Fruit fly (Drosophila melanogaster) whole organism, embryonic: Measurements from ENCODE around the gene Prx2.

ENCODE experiments used
- B-H2 ChIP-seq: fragments of 200-800 bp; sonication (Bioruptor generic); optimal IDR thresholded peaks from 2 replicates; lab custom pipeline; 2018; ENCODE audit warnings: missing biosample characterization, mild to moderate bottlenecking, missing genetic modification characterization
- CG10462 ChIP-seq: fragments of 200-800 bp; sonication (Bioruptor generic); optimal IDR thresholded peaks from 2 replicates; lab custom pipeline; 2016; ENCODE audit warnings: missing biosample characterization, missing genetic modification characterization
- CG10543 ChIP-seq: fragments of 200-800 bp; sonication (Bioruptor generic); optimal IDR thresholded peaks from 3 replicates; lab custom pipeline; 2017; ENCODE audit warnings: missing biosample characterization, mild to moderate bottlenecking, missing genetic modification characterization, moderate library complexity
- CG11504 ChIP-seq: fragments of 200-800 bp; sonication (Bioruptor generic); optimal IDR thresholded peaks from 3 replicates; lab custom pipeline; 2019; ENCODE audit warnings: missing biosample characterization, mild to moderate bottlenecking, missing genetic modification characterization, moderate library complexity
- CG1233 ChIP-seq: fragments of 200-800 bp; sonication (Bioruptor generic); optimal IDR thresholded peaks from 4 replicates; lab custom pipeline; 2018; ENCODE audit warnings: missing biosample characterization, mild to moderate bottlenecking, missing genetic modification characterization
- CG12391 ChIP-seq: fragments of 200-800 bp; sonication (Bioruptor generic); optimal IDR thresholded peaks from 3 replicates; lab custom pipeline; 2018; ENCODE audit warnings: missing biosample characterization, mild to moderate bottlenecking, missing genetic modification characterization, moderate library complexity
- CG12659 ChIP-seq: fragments of 200-800 bp; sonication (Bioruptor generic); optimal IDR thresholded peaks from 3 replicates; lab custom pipeline; 2017; ENCODE audit warnings: mild to moderate bottlenecking, missing biosample characterization, missing genetic modification reagents, missing genetic modification characterization
- CG13424 ChIP-seq: fragments of 200-800 bp; sonication (Bioruptor generic); optimal IDR thresholded peaks from 2 replicates; lab custom pipeline; 2019; ENCODE audit warnings: missing biosample characterization, mild to moderate bottlenecking, missing genetic modification characterization, moderate library complexity
- CG13775 ChIP-seq: fragments of 200-800 bp; sonication (Bioruptor generic); optimal IDR thresholded peaks from 3 replicates; lab custom pipeline; 2017; ENCODE audit warnings: missing biosample characterization, mild to moderate bottlenecking, missing genetic modification characterization
- CG15269 ChIP-seq: fragments of 200-800 bp; sonication (Bioruptor generic); optimal IDR thresholded peaks from 2 replicates; lab custom pipeline; 2018; ENCODE audit warnings: missing biosample characterization, mild to moderate bottlenecking, missing genetic modification characterization, moderate library complexity
- CG1529 ChIP-seq: fragments of 200-800 bp; sonication (Bioruptor generic); optimal IDR thresholded peaks from 3 replicates; lab custom pipeline; 2018; ENCODE audit warnings: missing biosample characterization, missing genetic modification characterization
- CG1602 ChIP-seq: fragments of 200-800 bp; sonication (Bioruptor generic); optimal IDR thresholded peaks from 3 replicates; lab custom pipeline; 2016; ENCODE audit warnings: missing biosample characterization, missing genetic modification characterization
- CG17359 ChIP-seq: fragments of 200-800 bp; sonication (Bioruptor generic); optimal IDR thresholded peaks from 3 replicates; lab custom pipeline; 2018; ENCODE audit warnings: missing biosample characterization, mild to moderate bottlenecking, missing genetic modification characterization, moderate library complexity
- CG17361 ChIP-seq: fragments of 200-800 bp; sonication (Bioruptor generic); IDR thresholded peaks from 3 replicates; pipeline ENCODE4 v1.3.6; 2022; ENCODE audit warnings: missing biosample characterization, missing genetic modification characterization
- CG18599 ChIP-seq: fragments of 200-800 bp; sonication (Bioruptor generic); optimal IDR thresholded peaks from 3 replicates; lab custom pipeline; 2017; ENCODE audit warnings: missing biosample characterization, missing genetic modification characterization, mild to moderate bottlenecking, moderate library complexity, missing genetic modification reagents
- CG18619 ChIP-seq: fragments of 200-800 bp; sonication (Bioruptor generic); optimal IDR thresholded peaks from 3 replicates; lab custom pipeline; 2017; ENCODE audit warnings: missing biosample characterization, mild to moderate bottlenecking, missing genetic modification characterization
- CG18764 ChIP-seq: fragments of 200-800 bp; sonication (Bioruptor generic); optimal IDR thresholded peaks from 3 replicates; lab custom pipeline; 2016; ENCODE audit warnings: missing biosample characterization, missing genetic modification characterization
- CG2678 ChIP-seq: fragments of 200-800 bp; sonication (Bioruptor generic); optimal IDR thresholded peaks from 3 replicates; lab custom pipeline; 2019; ENCODE audit warnings: missing biosample characterization, mild to moderate bottlenecking, missing genetic modification characterization, moderate library complexity
- CG30403 ChIP-seq: fragments of 200-800 bp; sonication (Bioruptor generic); optimal IDR thresholded peaks from 3 replicates; lab custom pipeline; 2016; ENCODE audit warnings: missing biosample characterization, missing genetic modification characterization
- CG31441 ChIP-seq: fragments of 200-800 bp; sonication (Bioruptor generic); IDR thresholded peaks from 2 replicates; pipeline ENCODE4 v1.3.6; 2022; ENCODE audit warnings: missing biosample characterization, missing genetic modification characterization
- CG4424 ChIP-seq: fragments of 200-800 bp; sonication (Bioruptor generic); optimal IDR thresholded peaks from 3 replicates; lab custom pipeline; 2016; ENCODE audit warnings: missing biosample characterization, missing genetic modification characterization
- CG6654 ChIP-seq: fragments of 200-800 bp; sonication (Bioruptor generic); optimal IDR thresholded peaks from 2 replicates; lab custom pipeline; 2017; ENCODE audit warnings: missing biosample characterization, mild to moderate bottlenecking, missing genetic modification characterization
- CG6689 ChIP-seq: fragments of 200-800 bp; sonication (Bioruptor generic); IDR thresholded peaks from 2 replicates; pipeline ENCODE4 v1.3.6; 2022; ENCODE audit warnings: missing biosample characterization, missing genetic modification characterization
- CG7556 ChIP-seq: fragments of 200-800 bp; sonication (Bioruptor generic); optimal IDR thresholded peaks from 2 replicates; lab custom pipeline; 2017; ENCODE audit warnings: missing biosample characterization, mild to moderate bottlenecking, missing genetic modification characterization
- CG7928 ChIP-seq: fragments of 200-800 bp; sonication (Bioruptor generic); optimal IDR thresholded peaks from 2 replicates; lab custom pipeline; 2017; ENCODE audit warnings: missing biosample characterization, mild to moderate bottlenecking, missing genetic modification characterization
- CG8924 ChIP-seq: fragments of 200-800 bp; optimal IDR thresholded peaks from 3 replicates; lab custom pipeline; 2019; ENCODE audit warnings: missing biosample characterization, mild to moderate bottlenecking, missing genetic modification characterization, moderate library complexity
- CG9437 ChIP-seq: fragments of 200-800 bp; sonication (Bioruptor generic); optimal IDR thresholded peaks from 2 replicates; lab custom pipeline; 2018; ENCODE audit warnings: missing biosample characterization, mild to moderate bottlenecking, missing genetic modification characterization
- Jarid2 ChIP-seq: fragments of 200-800 bp; sonication (Bioruptor generic); optimal IDR thresholded peaks from 3 replicates; lab custom pipeline; 2017; ENCODE audit warnings: mild to moderate bottlenecking, missing biosample characterization, missing genetic modification reagents, missing genetic modification characterization
- Med ChIP-seq: fragments of 200-800 bp; sonication (Bioruptor generic); peaks from one replicate; lab custom pipeline; 2016; ENCODE audit warnings: missing biosample characterization, missing genetic modification characterization, mild to moderate bottlenecking, inconsistent platforms, moderate library complexity
- NfI ChIP-seq: fragments of 200-800 bp; sonication (Bioruptor generic); optimal IDR thresholded peaks from 3 replicates; lab custom pipeline; 2018; ENCODE audit warnings: missing biosample characterization, mild to moderate bottlenecking, missing genetic modification characterization, moderate library complexity
- Ptx1 ChIP-seq: fragments of 200-800 bp; sonication (Bioruptor generic); IDR thresholded peaks from 2 replicates; pipeline ENCODE4 v1.3.6; 2022; ENCODE audit warnings: missing biosample characterization, missing genetic modification characterization
- Sox100B ChIP-seq: fragments of 200-800 bp; sonication (Bioruptor generic); optimal IDR thresholded peaks from 3 replicates; lab custom pipeline; 2018; ENCODE audit warnings: missing biosample characterization, mild to moderate bottlenecking, missing genetic modification characterization
- Xbp1 ChIP-seq: fragments of 200-800 bp; sonication (Bioruptor generic); optimal IDR thresholded peaks from 3 replicates; lab custom pipeline; 2016; ENCODE audit warnings: missing biosample characterization, mild to moderate bottlenecking, missing genetic modification characterization
- Xrp1 ChIP-seq: fragments of 200-800 bp; sonication (Bioruptor generic); IDR thresholded peaks from 2 replicates; pipeline ENCODE4 v1.3.6; 2022; ENCODE audit warnings: missing biosample characterization, missing genetic modification characterization
- amos ChIP-seq: fragments of 200-800 bp; sonication (Bioruptor generic); IDR thresholded peaks from 2 replicates; pipeline ENCODE4 v1.3.6; 2022; ENCODE audit warnings: missing biosample characterization, missing genetic modification characterization; ENCODE audit not compliant: partially characterized antibody
- caup ChIP-seq: fragments of 200-800 bp; sonication (Bioruptor generic); optimal IDR thresholded peaks from 3 replicates; lab custom pipeline; 2017; ENCODE audit warnings: missing biosample characterization, mild to moderate bottlenecking, missing genetic modification characterization, moderate library complexity; ENCODE audit not compliant: severe bottlenecking
- esg ChIP-seq: fragments of 200-800 bp; sonication (Bioruptor generic); conservative IDR thresholded peaks from 2 replicates; pipeline ENCODE4 v1.3.6; 2022; ENCODE audit warnings: missing biosample characterization, missing genetic modification characterization
- grau ChIP-seq: fragments of 200-800 bp; optimal IDR thresholded peaks from 3 replicates; lab custom pipeline; 2019; ENCODE audit warnings: missing biosample characterization, mild to moderate bottlenecking, missing genetic modification characterization, moderate library complexity
- gsb-n ChIP-seq: fragments of 200-800 bp; sonication (Bioruptor generic); optimal IDR thresholded peaks from 3 replicates; lab custom pipeline; 2018; ENCODE audit warnings: missing biosample characterization, mild to moderate bottlenecking, missing genetic modification characterization
- hkb ChIP-seq, 2 experiments: fragments of 200-800 bp in 1 of 2; fragments of >200 bp in 1 of 2; sonication (Bioruptor generic) in 1 of 2; IDR thresholded peaks in 1 of 2; optimal IDR thresholded peaks in 1 of 2; 2 replicates each; pipeline versions ENCODE4 v1.3.6 to Lab custom; 2017 to 2022; ENCODE audit warnings: missing biosample characterization in 1 of 2, missing genetic modification characterization in 1 of 2
- lmd ChIP-seq: fragments of 200-800 bp; sonication (Bioruptor generic); IDR thresholded peaks from 2 replicates; pipeline ENCODE4 v1.3.6; 2022; ENCODE audit warnings: missing biosample characterization, missing genetic modification characterization
- org-1 ChIP-seq: fragments of 200-800 bp; sonication (Bioruptor generic); optimal IDR thresholded peaks from 2 replicates; lab custom pipeline; 2017; ENCODE audit warnings: missing biosample characterization, missing genetic modification characterization
- ranshi ChIP-seq: fragments of 200-800 bp; sonication (Bioruptor generic); IDR thresholded peaks from 2 replicates; pipeline ENCODE4 v1.3.6; 2022; ENCODE audit warnings: missing biosample characterization, missing genetic modification characterization
- sima ChIP-seq: fragments of 200-800 bp; sonication (Bioruptor generic); optimal IDR thresholded peaks from 2 replicates; lab custom pipeline; 2016; ENCODE audit warnings: missing biosample characterization, missing genetic modification characterization
- yki ChIP-seq: fragments of >200 bp; optimal IDR thresholded peaks from 3 replicates; lab custom pipeline; 2018
- zen2 ChIP-seq: fragments of 200-800 bp; sonication (Bioruptor generic); IDR thresholded peaks from 3 replicates; pipeline ENCODE4 v1.3.6; 2022; ENCODE audit warnings: missing biosample characterization, missing genetic modification characterization; ENCODE audit not compliant: partially characterized antibody
- zfh2 ChIP-seq: fragments of 200-800 bp; sonication (Bioruptor generic); optimal IDR thresholded peaks from 2 replicates; lab custom pipeline; 2016; ENCODE audit warnings: missing biosample characterization, missing genetic modification characterization

The Prx2 gene

dm6 chrX:13307189-13307588, 22.4 kb upstream of the Prx2 start (continued):
- no peak for TF ChIP-seq caup (GFP tag; lab: Kevin White, UChicago)
- peak; percentile 66 for TF ChIP-seq CG2678 (tag; lab: Kevin White, UChicago)
- peak; percentile 61 for TF ChIP-seq CG11504 (tag; lab: Kevin White, UChicago)
- peak; percentile 2 for TF ChIP-seq CG10462 (GFP tag; lab: Kevin White, UChicago)
- TF ChIP-seq CG10543 (GFP tag; lab: Kevin White, UChicago): no peak
- no peak for TF ChIP-seq zfh2
- TF ChIP-seq CG31441 (GFP tag; lab: Robert Waterston, UW): peak; percentile 48
- peak; percentile 35 for TF ChIP-seq Ptx1 (GFP tag; lab: Robert Waterston, UW)
- TF ChIP-seq gsb-n (tag; lab: Kevin White, UChicago): no peak
- peak; percentile 44 for TF ChIP-seq CG7556 (GFP tag; lab: Kevin White, UChicago)
- TF ChIP-seq yki (lab: Kevin White, UChicago): no peak
- no peak for TF ChIP-seq CG7928 (GFP tag; lab: Kevin White, UChicago)
- TF ChIP-seq Med (GFP tag; lab: Kevin White, UChicago): no peak
- peak; percentile 38 for TF ChIP-seq grau (tag; lab: Kevin White, UChicago)
- 0 out of 2 replicates have a peak, but pooled peaks have one; percentile 9 for TF ChIP-seq CG6689 (GFP tag; lab: Robert Waterston, UW)
- TF ChIP-seq CG13424 (tag; lab: Kevin White, UChicago): peak; percentile 51
- TF ChIP-seq hkb (optimal IDR thresholded peaks at IDR 0.05; lab: Kevin White, UChicago): no peak
- TF ChIP-seq hkb (GFP tag; IDR thresholded peaks at IDR 0.05; lab: Robert Waterston, UW): 0 out of 2 replicates have a peak, but pooled peaks have one; percentile 14
- peak; percentile 32 for TF ChIP-seq CG12391 (tag; lab: Kevin White, UChicago)
- TF ChIP-seq zen2 (GFP tag; lab: Robert Waterston, UW): no peak
- TF ChIP-seq CG18619: peak; percentile 43
- no peak for TF ChIP-seq amos (GFP tag; lab: Robert Waterston, UW)
- no peak for TF ChIP-seq Jarid2
- peak; percentile 43 for TF ChIP-seq CG9437 (GFP tag; lab: Kevin White, UChicago)
- peak; percentile 31 for TF ChIP-seq Sox100B (GFP tag; lab: Kevin White, UChicago)
- TF ChIP-seq lmd (GFP tag; lab: Robert Waterston, UW): peak; percentile 25; the same call in 1 of the 2 replicates
- no peak for TF ChIP-seq CG1529 (GFP tag; lab: Kevin White, UChicago)
- TF ChIP-seq CG17361 (GFP tag; lab: Robert Waterston, UW): peak; percentile 43; the same call in 1 of the 3 replicates
- TF ChIP-seq CG6654: no peak
- no peak for TF ChIP-seq B-H2 (GFP tag; lab: Kevin White, UChicago)
- TF ChIP-seq Xrp1: peak; percentile 29; the same call in 1 of the 2 replicates
- TF ChIP-seq CG4424 (GFP tag; lab: Kevin White, UChicago): peak; percentile 22
- peak; percentile 43 for TF ChIP-seq CG30403
- TF ChIP-seq CG1602: peak; percentile 10
- peak; percentile 2 for TF ChIP-seq CG17359 (tag; lab: Kevin White, UChicago)
- TF ChIP-seq Xbp1: peak; percentile 29
- TF ChIP-seq sima (GFP tag; lab: Kevin White, UChicago): no peak
- peak; percentile 44 for TF ChIP-seq CG15269 (tag; lab: Kevin White, UChicago)
- peak; percentile 27 for TF ChIP-seq CG18599 (GFP tag; lab: Kevin White, UChicago)
- TF ChIP-seq NfI: peak; percentile 15
- TF ChIP-seq CG12659 (GFP tag; lab: Kevin White, UChicago): peak; percentile 13
- peak; percentile 33 for TF ChIP-seq org-1 (GFP tag; lab: Kevin White, UChicago)
- no peak for TF ChIP-seq CG18764 (GFP tag; lab: Kevin White, UChicago)
- TF ChIP-seq CG1233: no peak
- TF ChIP-seq CG8924: peak; percentile 29
- peak; percentile 27; the same call in 1 of the 2 replicates for TF ChIP-seq esg (GFP tag; lab: Robert Waterston, UW)
- TF ChIP-seq CG13775 (GFP tag; lab: Kevin White, UChicago): peak; percentile 42
- no peak for TF ChIP-seq ranshi (GFP tag; lab: Robert Waterston, UW)
